Fruit fly (Drosophila melanogaster): ENCODE results near the gene side-II.

- TF ChIP-seq CG8632 (GFP tag; optimal IDR thresholded peaks at IDR 0.05) = no peak
- TF ChIP-seq Hr39 (GFP tag; optimal IDR thresholded peaks at IDR 0.05) = no peak
- TF ChIP-seq spab (GFP tag; optimal IDR thresholded peaks at IDR 0.05) = no peak
Measured at dm6 chr2L:15016031-15016430, 43.9 kb upstream of the side-II start, which contains the start of gene GABA-B-R1.

All from whole organism, prepupa.